Fruit fly (Drosophila melanogaster) whole organism, embryonic: ENCODE data around the gene Scox.

ENCODE experiments used
- B-H2 ChIP-seq: fragments of 200-800 bp; sonication (Bioruptor generic); optimal IDR thresholded peaks from 2 replicates; lab custom pipeline; 2018; ENCODE audit warnings: missing biosample characterization, mild to moderate bottlenecking, missing genetic modification characterization
- Bgb ChIP-seq: fragments of 200-800 bp; sonication (Bioruptor generic); IDR thresholded peaks from 2 replicates; pipeline ENCODE4 v1.3.6; 2022; ENCODE audit warnings: missing biosample characterization, missing genetic modification characterization; ENCODE audit not compliant: partially characterized antibody
- CG10267 ChIP-seq: fragments of 200-800 bp; sonication (Bioruptor generic); optimal IDR thresholded peaks from 2 replicates; lab custom pipeline; 2018; ENCODE audit warnings: missing biosample characterization, mild to moderate bottlenecking, missing genetic modification characterization, moderate library complexity
- CG11093 ChIP-seq: fragments of 200-800 bp; sonication (Bioruptor generic); IDR thresholded peaks from 3 replicates; pipeline ENCODE4 v1.3.6; 2022; ENCODE audit warnings: missing biosample characterization, missing genetic modification characterization
- CG11695 ChIP-seq: fragments of 200-800 bp; sonication (Bioruptor generic); IDR thresholded peaks from 3 replicates; pipeline ENCODE4 v1.3.6; 2022; ENCODE audit warnings: missing biosample characterization, missing genetic modification characterization
- CG12769 ChIP-seq: fragments of 200-800 bp; sonication (Bioruptor generic); optimal IDR thresholded peaks from 2 replicates; lab custom pipeline; 2019; ENCODE audit warnings: missing biosample characterization, mild to moderate bottlenecking, missing genetic modification characterization, moderate library complexity
- CG12942 ChIP-seq: fragments of 200-800 bp; sonication (Bioruptor generic); optimal IDR thresholded peaks from 3 replicates; lab custom pipeline; 2016; ENCODE audit warnings: missing biosample characterization, missing genetic modification characterization
- CG13424 ChIP-seq: fragments of 200-800 bp; sonication (Bioruptor generic); optimal IDR thresholded peaks from 2 replicates; lab custom pipeline; 2019; ENCODE audit warnings: missing biosample characterization, mild to moderate bottlenecking, missing genetic modification characterization, moderate library complexity
- CG13775 ChIP-seq: fragments of 200-800 bp; sonication (Bioruptor generic); optimal IDR thresholded peaks from 3 replicates; lab custom pipeline; 2017; ENCODE audit warnings: missing biosample characterization, mild to moderate bottlenecking, missing genetic modification characterization
- CG13894 ChIP-seq: fragments of 200-800 bp; sonication (Bioruptor generic); optimal IDR thresholded peaks from 3 replicates; lab custom pipeline; 2018; ENCODE audit warnings: missing biosample characterization, mild to moderate bottlenecking, missing genetic modification characterization, moderate library complexity
- CG16813 ChIP-seq: fragments of 200-800 bp; sonication (Bioruptor generic); IDR thresholded peaks from 3 replicates; pipeline ENCODE4 v1.3.6; 2022; ENCODE audit warnings: missing biosample characterization, missing genetic modification characterization; ENCODE audit not compliant: partially characterized antibody
- CG2875 ChIP-seq: fragments of 200-800 bp; sonication (Bioruptor generic); optimal IDR thresholded peaks from 2 replicates; lab custom pipeline; 2017; ENCODE audit warnings: missing biosample characterization, mild to moderate bottlenecking, missing genetic modification characterization, missing genetic modification reagents
- CG2889 ChIP-seq: fragments of 200-800 bp; sonication (Bioruptor generic); IDR thresholded peaks from 3 replicates; pipeline ENCODE4 v1.3.6; 2022; ENCODE audit warnings: missing biosample characterization, missing genetic modification characterization
- CG3407 ChIP-seq: fragments of 200-800 bp; sonication (Bioruptor generic); optimal IDR thresholded peaks from 2 replicates; lab custom pipeline; 2018; ENCODE audit warnings: missing biosample characterization, mild to moderate bottlenecking, missing genetic modification characterization
- CG3995 ChIP-seq: fragments of 200-800 bp; sonication (Bioruptor generic); optimal IDR thresholded peaks from 3 replicates; lab custom pipeline; 2016; ENCODE audit warnings: missing biosample characterization, missing genetic modification characterization
- CG4730 ChIP-seq: fragments of 200-800 bp; sonication (Bioruptor generic); IDR thresholded peaks from 2 replicates; pipeline ENCODE4 v1.3.6; 2022; ENCODE audit warnings: missing biosample characterization, missing genetic modification characterization
- CG4820 ChIP-seq: fragments of 200-800 bp; sonication (Bioruptor generic); optimal IDR thresholded peaks from 3 replicates; lab custom pipeline; 2016; ENCODE audit warnings: missing biosample characterization, missing genetic modification characterization
- CG5953 ChIP-seq: fragments of 200-800 bp; sonication (Bioruptor generic); IDR thresholded peaks from 2 replicates; pipeline ENCODE4 v1.3.6; 2022; ENCODE audit warnings: missing biosample characterization, missing genetic modification characterization
- CG6765 ChIP-seq: fragments of 200-800 bp; sonication (Bioruptor generic); optimal IDR thresholded peaks from 3 replicates; lab custom pipeline; 2017; ENCODE audit warnings: missing biosample characterization, mild to moderate bottlenecking, missing genetic modification characterization
- CG7928 ChIP-seq: fragments of 200-800 bp; sonication (Bioruptor generic); optimal IDR thresholded peaks from 2 replicates; lab custom pipeline; 2017; ENCODE audit warnings: missing biosample characterization, mild to moderate bottlenecking, missing genetic modification characterization
- CG8359 ChIP-seq: fragments of 200-800 bp; sonication (Bioruptor generic); optimal IDR thresholded peaks from 2 replicates; lab custom pipeline; 2017; ENCODE audit warnings: missing biosample characterization, mild to moderate bottlenecking, missing genetic modification characterization, borderline replicate concordance
- CG9215 ChIP-seq: fragments of 200-800 bp; sonication (Bioruptor generic); IDR thresholded peaks from 2 replicates; pipeline ENCODE4 v1.3.6; 2022; ENCODE audit warnings: missing biosample characterization, missing genetic modification characterization
- D19B ChIP-seq: fragments of 200-800 bp; sonication (Bioruptor generic); optimal IDR thresholded peaks from 2 replicates; lab custom pipeline; 2017; ENCODE audit warnings: missing biosample characterization, mild to moderate bottlenecking, missing genetic modification characterization
- Dip2 ChIP-seq: fragments of 200-800 bp; sonication (Bioruptor generic); IDR thresholded peaks from 2 replicates; pipeline ENCODE4 v1.3.6; 2022; ENCODE audit warnings: missing biosample characterization, missing genetic modification characterization
- Doc3 ChIP-seq: fragments of 200-800 bp; sonication (Bioruptor generic); IDR thresholded peaks from 3 replicates; pipeline ENCODE4 v1.3.6; 2022; ENCODE audit warnings: missing biosample characterization, missing genetic modification characterization; ENCODE audit not compliant: partially characterized antibody
- Fer3 ChIP-seq: fragments of 200-800 bp; sonication (Bioruptor generic); optimal IDR thresholded peaks from 2 replicates; lab custom pipeline; 2018; ENCODE audit warnings: missing biosample characterization, mild to moderate bottlenecking, missing genetic modification characterization, moderate library complexity
- H15 ChIP-seq: fragments of 200-800 bp; sonication (Bioruptor generic); IDR thresholded peaks from 3 replicates; pipeline ENCODE4 v1.3.6; 2022; ENCODE audit warnings: missing biosample characterization, missing genetic modification characterization
- H2.0 ChIP-seq: fragments of 200-800 bp; sonication (Bioruptor generic); IDR thresholded peaks from 2 replicates; pipeline ENCODE4 v1.3.6; 2022; ENCODE audit warnings: missing biosample characterization, missing genetic modification characterization
- Lpt ChIP-seq: fragments of >200 bp; optimal IDR thresholded peaks from 2 replicates; lab custom pipeline; 2018; ENCODE audit warnings: missing biosample characterization, missing genetic modification characterization
- MESR4 ChIP-seq: fragments of 200-800 bp; sonication (Bioruptor generic); optimal IDR thresholded peaks from 2 replicates; lab custom pipeline; 2018; ENCODE audit warnings: missing biosample characterization, mild to moderate bottlenecking, missing genetic modification characterization, moderate library complexity
- Myb ChIP-seq: fragments of 200-800 bp; sonication (Bioruptor generic); optimal IDR thresholded peaks from 2 replicates; lab custom pipeline; 2016; ENCODE audit warnings: missing biosample characterization, missing genetic modification characterization
- NC2α ChIP-seq: fragments of 200-800 bp; sonication (Bioruptor generic); optimal IDR thresholded peaks from 2 replicates; lab custom pipeline; 2016; ENCODE audit warnings: missing biosample characterization, missing genetic modification characterization
- Sox100B ChIP-seq: fragments of 200-800 bp; sonication (Bioruptor generic); optimal IDR thresholded peaks from 3 replicates; lab custom pipeline; 2018; ENCODE audit warnings: missing biosample characterization, mild to moderate bottlenecking, missing genetic modification characterization
- Ssrp ChIP-seq: fragments of 200-800 bp; sonication (Bioruptor generic); optimal IDR thresholded peaks from 2 replicates; lab custom pipeline; 2018; ENCODE audit warnings: missing biosample characterization, mild to moderate bottlenecking, missing genetic modification characterization, moderate library complexity
- YL-1 ChIP-seq: fragments of 200-800 bp; sonication (Bioruptor generic); optimal IDR thresholded peaks from 3 replicates; lab custom pipeline; 2017; ENCODE audit warnings: missing biosample characterization, mild to moderate bottlenecking, missing genetic modification characterization
- abd-A ChIP-seq: fragments of 200-800 bp; sonication (Bioruptor generic); optimal IDR thresholded peaks from 3 replicates; lab custom pipeline; 2019; ENCODE audit warnings: missing biosample characterization, mild to moderate bottlenecking, missing genetic modification characterization, moderate library complexity
- br ChIP-seq: fragments of >200 bp; optimal IDR thresholded peaks from 2 replicates; lab custom pipeline; 2017
- caup ChIP-seq: fragments of 200-800 bp; sonication (Bioruptor generic); optimal IDR thresholded peaks from 3 replicates; lab custom pipeline; 2017; ENCODE audit warnings: missing biosample characterization, mild to moderate bottlenecking, missing genetic modification characterization, moderate library complexity; ENCODE audit not compliant: severe bottlenecking
- crc ChIP-seq: fragments of 200-800 bp; sonication (Bioruptor generic); optimal IDR thresholded peaks from 2 replicates; lab custom pipeline; 2016; ENCODE audit warnings: missing biosample characterization, missing genetic modification characterization
- disco-r ChIP-seq: fragments of 200-800 bp; sonication (Bioruptor generic); optimal IDR thresholded peaks from 2 replicates; lab custom pipeline; 2016; ENCODE audit warnings: missing biosample characterization, missing genetic modification characterization
- dm ChIP-seq: fragments of 200-800 bp; sonication (Bioruptor generic); optimal IDR thresholded peaks from 3 replicates; lab custom pipeline; 2016; ENCODE audit warnings: missing biosample characterization, missing genetic modification characterization
- ewg ChIP-seq: fragments of 200-800 bp; sonication (Bioruptor generic); optimal IDR thresholded peaks from 3 replicates; lab custom pipeline; 2017; ENCODE audit warnings: mild to moderate bottlenecking, missing biosample characterization, missing genetic modification reagents, missing genetic modification characterization
- fd102C ChIP-seq: fragments of 200-800 bp; sonication (Bioruptor generic); optimal IDR thresholded peaks from 2 replicates; lab custom pipeline; 2018; ENCODE audit warnings: missing biosample characterization, mild to moderate bottlenecking, missing genetic modification characterization, moderate library complexity
- gem ChIP-seq: fragments of 200-800 bp; sonication (Bioruptor generic); optimal IDR thresholded peaks from 2 replicates; lab custom pipeline; 2019; ENCODE audit warnings: missing biosample characterization, mild to moderate bottlenecking, missing genetic modification characterization, moderate library complexity
- insv ChIP-seq, 2 experiments: fragments of 200-800 bp; sonication (Bioruptor generic); optimal IDR thresholded peaks; 3 replicates each; lab custom pipeline; 2016 to 2018; ENCODE audit warnings: missing biosample characterization in 2 of 2, missing genetic modification characterization in 2 of 2
- jigr1 ChIP-seq: fragments of 200-800 bp; sonication (Bioruptor generic); IDR thresholded peaks from 3 replicates; pipeline ENCODE4 v1.3.6; 2022; ENCODE audit warnings: missing biosample characterization, missing genetic modification characterization
- lola ChIP-seq, 3 experiments: fragments of >200 bp in 2 of 3; fragments of 200-800 bp in 1 of 3; sonication (Bioruptor generic) in 1 of 3; optimal IDR thresholded peaks; 2 replicates each; lab custom pipeline; 2017 to 2019; ENCODE audit warnings: missing biosample characterization in 3 of 3, missing genetic modification characterization in 3 of 3, mild to moderate bottlenecking in 1 of 3, moderate library complexity in 1 of 3
- pho ChIP-seq: fragments of 200-800 bp; sonication (Bioruptor generic); optimal IDR thresholded peaks from 2 replicates; lab custom pipeline; 2016; ENCODE audit warnings: missing biosample characterization, missing genetic modification characterization
- slp2 ChIP-seq: fragments of 200-800 bp; sonication (Bioruptor generic); optimal IDR thresholded peaks from 2 replicates; lab custom pipeline; 2016; ENCODE audit warnings: missing biosample characterization, missing genetic modification characterization

Gene Scox

DNA sequence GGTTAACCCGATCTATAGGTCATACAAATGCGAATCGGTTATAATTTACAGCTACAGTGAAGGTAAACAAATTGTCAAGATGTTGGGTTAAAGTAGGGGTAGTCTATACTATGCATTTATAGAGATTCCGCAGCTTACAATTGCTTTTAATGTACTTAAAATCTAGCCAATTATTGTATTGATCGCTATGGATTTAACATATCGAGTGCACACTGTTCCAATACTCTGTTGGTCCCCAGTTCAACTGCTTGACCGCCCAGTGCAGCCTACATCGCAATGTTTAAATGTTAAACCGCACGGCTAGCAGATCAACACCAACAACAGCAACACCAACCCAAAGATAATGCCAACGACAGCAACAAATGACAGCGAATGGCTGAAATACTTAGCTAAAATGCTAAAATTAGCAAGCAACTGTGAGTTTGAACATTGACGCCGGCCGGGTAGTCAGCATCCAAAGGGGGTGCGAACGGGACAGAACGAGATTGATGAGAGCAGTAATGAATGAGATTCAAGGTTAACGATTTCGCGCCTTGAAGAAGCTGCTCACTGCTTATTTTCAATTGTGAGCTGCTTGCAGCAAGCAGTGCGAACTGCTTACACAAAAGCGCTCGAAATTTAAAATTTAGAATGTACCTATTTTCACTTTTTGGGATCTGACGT lies 32.3 kb upstream of the Scox start (continued):
- TF ChIP-seq CG9215 (GFP tag; lab: Robert Waterston, UW), result no peak; the same call in 1 of the 2 replicates
- TF ChIP-seq Bgb (GFP tag; lab: Robert Waterston, UW), result peak; percentile 69
- no peak for TF ChIP-seq CG13424 (tag; lab: Kevin White, UChicago)
- TF ChIP-seq CG3995 (GFP tag; lab: Kevin White, UChicago), result no peak
- TF ChIP-seq lola (GFP tag; optimal IDR thresholded peaks at IDR 0.05; lab: Kevin White, UChicago), result peak in 1 of 3 experiments; percentile 55
- TF ChIP-seq D19B (GFP tag; lab: Kevin White, UChicago), result no peak
- no peak for TF ChIP-seq CG6765 (GFP tag; lab: Kevin White, UChicago)
- peak; percentile 91 for TF ChIP-seq abd-A (tag; lab: Kevin White, UChicago)
- peak; percentile 24 for TF ChIP-seq CG4730 (GFP tag; lab: Robert Waterston, UW)
- TF ChIP-seq CG7928 (GFP tag; lab: Kevin White, UChicago), result no peak
- no peak for TF ChIP-seq NC2α (GFP tag; lab: Kevin White, UChicago)
- TF ChIP-seq CG10267 (tag; lab: Kevin White, UChicago), result no peak
- TF ChIP-seq fd102C, result no peak
- no peak for TF ChIP-seq CG11093 (GFP tag; lab: Robert Waterston, UW)
- 0 out of 3 replicates have a peak, but pooled peaks have one; percentile 40 for TF ChIP-seq CG2889 (GFP tag; lab: Robert Waterston, UW)
- no peak for TF ChIP-seq CG12942 (GFP tag; lab: Kevin White, UChicago)
- TF ChIP-seq slp2 (GFP tag; lab: Kevin White, UChicago), result no peak
- no peak for TF ChIP-seq Dip2
- no peak for TF ChIP-seq Ssrp (tag; lab: Kevin White, UChicago)
- no peak for TF ChIP-seq CG13775
- TF ChIP-seq CG11695 (GFP tag; lab: Robert Waterston, UW), result peak; percentile 6; the same call in 1 of the 3 replicates
- no peak for TF ChIP-seq Fer3
- TF ChIP-seq CG12769 (tag; lab: Kevin White, UChicago), result peak; percentile 21
- peak; percentile 6 for TF ChIP-seq CG2875
- no peak for TF ChIP-seq CG8359
- TF ChIP-seq br (lab: Kevin White, UChicago), result no peak
- TF ChIP-seq YL-1 (GFP tag; lab: Kevin White, UChicago), result peak; percentile 6
- no peak for TF ChIP-seq MESR4 (GFP tag; lab: Kevin White, UChicago)
- TF ChIP-seq ewg (GFP tag; lab: Kevin White, UChicago), result no peak
- no peak for TF ChIP-seq insv (GFP tag; optimal IDR thresholded peaks at IDR 0.05; lab: Kevin White, UChicago)
- no peak for TF ChIP-seq caup (GFP tag; lab: Kevin White, UChicago)
- peak; percentile 72 for TF ChIP-seq CG13894 (tag; lab: Kevin White, UChicago)
- TF ChIP-seq CG3407 (GFP tag; lab: Kevin White, UChicago), result no peak
- no peak for TF ChIP-seq Lpt (GFP tag; lab: Kevin White, UChicago)
- no peak for TF ChIP-seq Sox100B (GFP tag; lab: Kevin White, UChicago)
- peak; percentile 13 for TF ChIP-seq B-H2 (GFP tag; lab: Kevin White, UChicago)
- no peak for TF ChIP-seq disco-r (GFP tag; lab: Kevin White, UChicago)
- TF ChIP-seq H2.0 (GFP tag; lab: Robert Waterston, UW), result peak; percentile 65; the same call in 1 of the 2 replicates
- no peak for TF ChIP-seq CG4820 (GFP tag; lab: Kevin White, UChicago)
- no peak for TF ChIP-seq CG16813 (GFP tag; lab: Robert Waterston, UW)
- no peak for TF ChIP-seq gem (tag; lab: Kevin White, UChicago)
- peak; percentile 77 for TF ChIP-seq Myb (GFP tag; lab: Kevin White, UChicago)
- TF ChIP-seq Doc3, result no peak
- TF ChIP-seq pho (GFP tag; lab: Kevin White, UChicago), result no peak
- TF ChIP-seq jigr1 (GFP tag; lab: Robert Waterston, UW), result no peak; the same call in 2 of the 3 replicates
- TF ChIP-seq dm (GFP tag; lab: Kevin White, UChicago), result no peak
- peak; percentile 52; the same call in 1 of the 2 replicates for TF ChIP-seq CG5953
- no peak for TF ChIP-seq crc (GFP tag; lab: Kevin White, UChicago)
- peak; percentile 48; the same call in 2 of the 3 replicates for TF ChIP-seq H15 (GFP tag; lab: Robert Waterston, UW)
